Comparison of ENCODE assay signal across 1 worm cellular context in the genomic region with DNA sequence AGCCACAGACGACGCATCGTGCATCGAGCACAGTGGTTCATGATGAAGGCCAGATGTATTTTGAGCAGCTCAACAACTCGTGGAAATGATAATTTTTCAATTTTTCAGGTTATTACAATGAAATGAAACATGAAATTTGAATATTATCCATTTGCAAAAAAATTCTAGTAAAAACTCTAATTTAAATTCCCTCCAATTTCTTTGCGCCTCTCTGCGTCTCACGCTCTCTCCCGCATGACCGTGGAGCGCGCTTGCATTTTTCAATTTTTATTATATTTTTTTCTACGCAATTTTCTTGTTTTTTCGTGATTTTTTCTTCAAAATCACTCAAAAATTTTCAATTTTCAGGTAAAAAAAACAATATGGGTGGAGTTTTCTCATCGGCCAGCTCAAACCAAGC.
A peak's percentile ranks its signal among the peaks of the same experiment; 100 is the strongest.
TF ChIP-seq lines count a peak whose summit lies in the region.

A gene (plus strand): TSS at position 340 of the 400 bp plus-strand sequence.

TF ChIP-seq in whole organism, L1 larva, 84 proteins besides CTCF, POLR2A, EP300 and RAD21 (continued from another document):
- no peak for TF ChIP-seq Y116A8C.19 (tag; optimal IDR thresholded peaks at IDR 0.05; lab: Kevin White, UChicago; ENCODE audit: borderline replicate concordance)
- TF ChIP-seq mef-2 (tag; optimal IDR thresholded peaks at IDR 0.05; lab: Kevin White, UChicago), result no peak
- TF ChIP-seq lin-35 (GFP tag; optimal IDR thresholded peaks at IDR 0.05; lab: Kevin White, UChicago), result peak; percentile 99
- TF ChIP-seq unc-62 (GFP tag; optimal IDR thresholded peaks at IDR 0.05; lab: Kevin White, UChicago), result no peak
- TF ChIP-seq ama-1 (optimal IDR thresholded peaks at IDR 0.05; lab: Kevin White, UChicago), result no peak
- no peak for TF ChIP-seq zag-1 (tag; optimal IDR thresholded peaks at IDR 0.05; lab: Kevin White, UChicago)
